Fruit fly (Drosophila melanogaster): ENCODE results near the gene CG13066.

The CG13066 gene

DNA sequence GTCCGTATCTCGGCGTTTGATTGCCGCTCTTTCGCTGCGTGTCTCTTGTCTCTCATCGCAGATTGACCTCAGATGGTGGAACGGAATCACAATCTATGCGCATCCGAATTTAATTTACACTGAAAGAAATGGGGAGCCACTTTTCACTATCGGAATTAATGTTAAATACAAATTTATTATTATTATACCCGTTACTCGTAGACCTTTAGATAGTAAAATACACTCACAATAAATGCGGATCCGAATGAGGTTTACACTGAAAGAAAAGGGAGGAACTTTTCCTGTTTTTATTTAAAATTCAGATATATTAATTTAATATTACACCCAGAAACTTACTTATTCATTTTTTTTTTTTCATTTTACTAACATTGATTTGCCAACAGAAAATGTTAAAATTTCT lies 16.4 kb downstream of the CG13066 start:
- TF ChIP-seq CG8089 (GFP tag; optimal IDR thresholded peaks at IDR 0.05), result no peak
- no peak for TF ChIP-seq Ets97D (GFP tag; optimal IDR thresholded peaks at IDR 0.05)
- TF ChIP-seq CG13424 (tag; optimal IDR thresholded peaks at IDR 0.05), result peak; percentile 41
- no peak for TF ChIP-seq CG4360 (GFP tag; IDR thresholded peaks at IDR 0.05)
- TF ChIP-seq org-1 (GFP tag; optimal IDR thresholded peaks at IDR 0.05), result no peak
- TF ChIP-seq onecut (GFP tag; IDR thresholded peaks at IDR 0.05), result 0 out of 2 replicates have a peak, but pooled peaks have one; percentile 7
- TF ChIP-seq trem (tag; optimal IDR thresholded peaks at IDR 0.05), result no peak
- no peak for TF ChIP-seq CG15479 (GFP tag; optimal IDR thresholded peaks at IDR 0.05)
- no peak for TF ChIP-seq chm (GFP tag; IDR thresholded peaks at IDR 0.05)
- no peak for TF ChIP-seq Dip2 (GFP tag; IDR thresholded peaks at IDR 0.05)
- no peak for TF ChIP-seq dm (GFP tag; optimal IDR thresholded peaks at IDR 0.05)
- TF ChIP-seq CG17328 (GFP tag; IDR thresholded peaks at IDR 0.05), result peak; percentile 44; the same call in 1 of the 2 replicates
- TF ChIP-seq CG13624 (GFP tag; optimal IDR thresholded peaks at IDR 0.05), result no peak
- TF ChIP-seq fd3F (GFP tag; optimal IDR thresholded peaks at IDR 0.05), result peak; percentile 36
- TF ChIP-seq CG2129 (GFP tag; IDR thresholded peaks at IDR 0.05; ENCODE audit: partially characterized antibody), result no peak
- TF ChIP-seq stwl (tag; optimal IDR thresholded peaks at IDR 0.05), result no peak
- no peak for TF ChIP-seq ab (GFP tag; optimal IDR thresholded peaks at IDR 0.05)
- peak; percentile 38 for TF ChIP-seq CG4424 (GFP tag; optimal IDR thresholded peaks at IDR 0.05)
- TF ChIP-seq PHDP (tag; optimal IDR thresholded peaks at IDR 0.05), result no peak
- TF ChIP-seq MBD-R2 (GFP tag; IDR thresholded peaks at IDR 0.05), result no peak
- TF ChIP-seq inv (GFP tag; IDR thresholded peaks at IDR 0.05; ENCODE audit: partially characterized antibody), result no peak
- no peak for TF ChIP-seq z (GFP tag; IDR thresholded peaks at IDR 0.05)
- TF ChIP-seq CG16779 (GFP tag; IDR thresholded peaks at IDR 0.05), result no peak
- 0 out of 2 replicates have a peak, but pooled peaks have one; percentile 43 for TF ChIP-seq Ptx1 (GFP tag; IDR thresholded peaks at IDR 0.05)
- TF ChIP-seq corto (GFP tag; optimal IDR thresholded peaks at IDR 0.05), result no peak
- no peak for TF ChIP-seq gcm (GFP tag; optimal IDR thresholded peaks at IDR 0.05)
- no peak for TF ChIP-seq Nf-YC (tag; optimal IDR thresholded peaks at IDR 0.05)
- 0 out of 3 replicates have a peak, but pooled peaks have one; percentile 16 for TF ChIP-seq Aef1 (GFP tag; IDR thresholded peaks at IDR 0.05)
- no peak for TF ChIP-seq CG9876 (GFP tag; optimal IDR thresholded peaks at IDR 0.05)
- TF ChIP-seq CG8944 (GFP tag; optimal IDR thresholded peaks at IDR 0.05), result no peak
- no peak for TF ChIP-seq twi (tag; optimal IDR thresholded peaks at IDR 0.05)
- peak; percentile 38; the same call in 1 of the 2 replicates for TF ChIP-seq Rfx (GFP tag; IDR thresholded peaks at IDR 0.05)
- TF ChIP-seq crol (GFP tag; IDR thresholded peaks at IDR 0.05), result no peak
- TF ChIP-seq her (GFP tag; optimal IDR thresholded peaks at IDR 0.05), result no peak
- peak; percentile 47; the same call in 1 of the 3 replicates for TF ChIP-seq ase (GFP tag; IDR thresholded peaks at IDR 0.05)
- TF ChIP-seq CG7357 (GFP tag; IDR thresholded peaks at IDR 0.05), result 0 out of 3 replicates have a peak, but pooled peaks have one; percentile 21
- peak; percentile 50; the same call in 1 of the 3 replicates for TF ChIP-seq CG34422 (GFP tag; IDR thresholded peaks at IDR 0.05)
- TF ChIP-seq yki (optimal IDR thresholded peaks at IDR 0.05), result no peak
- no peak for TF ChIP-seq en (GFP tag; optimal IDR thresholded peaks at IDR 0.05)
- no peak for TF ChIP-seq fru (optimal IDR thresholded peaks at IDR 0.05)
- 0 out of 4 replicates have a peak, but pooled peaks have one; percentile 13 for TF ChIP-seq Gug (GFP tag; IDR thresholded peaks at IDR 0.05)
- peak; percentile 53; the same call in 1 of the 3 replicates for TF ChIP-seq H15 (GFP tag; IDR thresholded peaks at IDR 0.05)
- 0 out of 2 replicates have a peak, but pooled peaks have one; percentile 11 for TF ChIP-seq ttk (GFP tag; IDR thresholded peaks at IDR 0.05)
- no peak for TF ChIP-seq Mrtf (GFP tag; IDR thresholded peaks at IDR 0.05)
- TF ChIP-seq fd96Cb (tag; optimal IDR thresholded peaks at IDR 0.05), result no peak
- no peak for TF ChIP-seq CG4282 (GFP tag; optimal IDR thresholded peaks at IDR 0.05)
- no peak for TF ChIP-seq Dip3 (GFP tag; optimal IDR thresholded peaks at IDR 0.05)
- no peak for TF ChIP-seq sens (GFP tag)
- TF ChIP-seq sr (GFP tag; IDR thresholded peaks at IDR 0.05), result no peak; the same call in 2 of the 3 replicates
- 0 out of 2 replicates have a peak, but pooled peaks have one; percentile 26 for TF ChIP-seq stc (GFP tag; IDR thresholded peaks at IDR 0.05)
- TF ChIP-seq CG17829 (tag; optimal IDR thresholded peaks at IDR 0.05), result no peak
- TF ChIP-seq Rx (GFP tag; IDR thresholded peaks at IDR 0.05), result no peak
- TF ChIP-seq CG5180 (GFP tag; optimal IDR thresholded peaks at IDR 0.05), result no peak
